Fruit fly (Drosophila melanogaster): ENCODE data around the gene Top2.

Gene Top2

DNA sequence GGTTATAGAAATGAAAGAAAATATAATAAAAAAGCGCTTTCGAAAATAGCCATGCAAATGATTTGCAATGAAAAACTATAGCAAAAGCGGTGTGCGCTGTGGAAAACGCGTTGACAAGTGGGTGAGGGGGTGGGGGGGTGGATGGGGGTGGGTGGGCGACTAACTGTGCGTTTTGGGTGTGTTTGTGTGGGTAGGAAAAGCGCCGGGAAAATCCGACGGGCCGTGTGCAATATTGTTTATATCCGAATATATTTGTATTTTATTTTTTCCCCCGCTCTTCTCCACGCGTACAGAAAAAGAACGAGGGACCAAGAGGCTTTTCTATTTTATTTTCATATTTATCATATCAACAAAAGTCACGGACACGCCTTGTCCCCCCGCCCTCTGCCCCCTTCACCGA lies 46.9 kb downstream of the Top2 start (continued):
- TF ChIP-seq NfI (GFP tag; optimal IDR thresholded peaks at IDR 0.05) (no peak), CG4282 (GFP tag; optimal IDR thresholded peaks at IDR 0.05) (no peak), CG10209 (GFP tag; optimal IDR thresholded peaks at IDR 0.05) (no peak), CoRest (tag; optimal IDR thresholded peaks at IDR 0.05) (no peak), sc (optimal IDR thresholded peaks at IDR 0.05) (no peak), sc (GFP tag; optimal IDR thresholded peaks at IDR 0.05) (no peak), en (GFP tag; optimal IDR thresholded peaks at IDR 0.05) (no peak), tgo (GFP tag; IDR thresholded peaks at IDR 0.05) (no peak), CG34422 (GFP tag; IDR thresholded peaks at IDR 0.05) (no peak), run (tag; optimal IDR thresholded peaks at IDR 0.05) (no peak), CG4707 (GFP tag; optimal IDR thresholded peaks at IDR 0.05) (no peak), lbe (GFP tag; optimal IDR thresholded peaks at IDR 0.05) (no peak), croc (GFP tag; conservative IDR thresholded peaks at IDR 0.05) (no peak), CG5245 (GFP tag; optimal IDR thresholded peaks at IDR 0.05) (no peak), crp (GFP tag; optimal IDR thresholded peaks at IDR 0.05) (no peak), CG4328 (GFP tag; optimal IDR thresholded peaks at IDR 0.05) (peak; percentile 12), bcd (GFP tag; optimal IDR thresholded peaks at IDR 0.05) (no peak), bab2 (GFP tag; optimal IDR thresholded peaks at IDR 0.05) (no peak), CG4820 (GFP tag; optimal IDR thresholded peaks at IDR 0.05) (no peak), knrl (GFP tag; IDR thresholded peaks at IDR 0.05; ENCODE audit: partially characterized antibody) (0 out of 3 replicates have a peak, but pooled peaks have one; percentile 19), unpg (GFP tag; optimal IDR thresholded peaks at IDR 0.05) (no peak), dpn (GFP tag; optimal IDR thresholded peaks at IDR 0.05) (no peak), ERR (GFP tag; optimal IDR thresholded peaks at IDR 0.05) (no peak), nau (GFP tag; optimal IDR thresholded peaks at IDR 0.05) (no peak), D19A (tag; optimal IDR thresholded peaks at IDR 0.05) (no peak), CG9437 (GFP tag; optimal IDR thresholded peaks at IDR 0.05) (no peak), CG3847 (GFP tag; IDR thresholded peaks at IDR 0.05) (no peak), CG4360 (GFP tag; IDR thresholded peaks at IDR 0.05) (no peak), onecut (GFP tag; IDR thresholded peaks at IDR 0.05) (no peak), phol (tag; optimal IDR thresholded peaks at IDR 0.05) (no peak), crol (GFP tag; IDR thresholded peaks at IDR 0.05) (peak; percentile 66), sens-2 (GFP tag; IDR thresholded peaks at IDR 0.05) (no peak), Bdp1 (GFP tag; optimal IDR thresholded peaks at IDR 0.05) (no peak), MTF-1 (GFP tag; optimal IDR thresholded peaks at IDR 0.05; ENCODE audit: borderline replicate concordance) (peak; percentile 100), ase (GFP tag; IDR thresholded peaks at IDR 0.05) (no peak), unc-4 (GFP tag; IDR thresholded peaks at IDR 0.05; ENCODE audit: partially characterized antibody) (no peak), TFAM (GFP tag; optimal IDR thresholded peaks at IDR 0.05) (no peak), Rfx (GFP tag; IDR thresholded peaks at IDR 0.05) (no peak), ranshi (GFP tag; IDR thresholded peaks at IDR 0.05) (no peak), CG4854 (GFP tag; optimal IDR thresholded peaks at IDR 0.05) (no peak), p53 (GFP tag; optimal IDR thresholded peaks at IDR 0.05) (no peak), CG17186 (GFP tag; optimal IDR thresholded peaks at IDR 0.05) (no peak), Pdp1 (GFP tag; optimal IDR thresholded peaks at IDR 0.05) (no peak), sd (tag; optimal IDR thresholded peaks at IDR 0.05) (peak; percentile 27), Dbx (GFP tag; IDR thresholded peaks at IDR 0.05) (0 out of 3 replicates have a peak, but pooled peaks have one; percentile 9), CG42726 (GFP tag; IDR thresholded peaks at IDR 0.05; ENCODE audit: partially characterized antibody) (no peak), CG10543 (GFP tag; optimal IDR thresholded peaks at IDR 0.05) (peak; percentile 76), grau (tag; optimal IDR thresholded peaks at IDR 0.05) (no peak), cato (GFP tag; optimal IDR thresholded peaks at IDR 0.05; ENCODE audit: borderline replicate concordance) (no peak), CG15601 (tag; optimal IDR thresholded peaks at IDR 0.05) (no peak), Atf3 (GFP tag; optimal IDR thresholded peaks at IDR 0.05) (no peak)

All from whole organism, embryonic.